Fruit fly (Drosophila melanogaster) whole organism, adult: ENCODE measurements around the gene CG15544.

Experiments
- CG11617 ChIP-seq: fragments of 200-800 bp; sonication (Bioruptor generic); optimal IDR thresholded peaks from 2 replicates; lab custom pipeline; 2017; ENCODE audit warnings: mild to moderate bottlenecking, missing biosample characterization, missing genetic modification reagents, missing genetic modification characterization
- CG14711 ChIP-seq: fragments of 200-800 bp; sonication (Bioruptor generic); optimal IDR thresholded peaks from 2 replicates; lab custom pipeline; 2018; ENCODE audit warnings: missing biosample characterization, mild to moderate bottlenecking, missing genetic modification characterization, moderate library complexity
- CG7101 ChIP-seq: fragments of 200-800 bp; sonication (Bioruptor generic); optimal IDR thresholded peaks from 2 replicates; lab custom pipeline; 2018; ENCODE audit warnings: missing biosample characterization, mild to moderate bottlenecking, missing genetic modification characterization, moderate library complexity
- Hr96 ChIP-seq: fragments of 200-800 bp; sonication (Bioruptor generic); optimal IDR thresholded peaks from 2 replicates; lab custom pipeline; 2016; ENCODE audit warnings: missing biosample characterization, missing genetic modification characterization
- Mnt ChIP-seq: fragments of 200-800 bp; sonication (Bioruptor generic); optimal IDR thresholded peaks from 2 replicates; lab custom pipeline; 2016; ENCODE audit warnings: missing biosample characterization, mild to moderate bottlenecking, missing genetic modification characterization
- bab1 ChIP-seq: fragments of 200-800 bp; sonication (Bioruptor generic); optimal IDR thresholded peaks from 3 replicates; lab custom pipeline; 2019; ENCODE audit warnings: missing biosample characterization, mild to moderate bottlenecking, missing genetic modification characterization, moderate library complexity
- cic ChIP-seq: fragments of 200-800 bp; sonication (Bioruptor generic); optimal IDR thresholded peaks from 2 replicates; lab custom pipeline; 2017; ENCODE audit warnings: missing biosample characterization, mild to moderate bottlenecking, missing genetic modification characterization, moderate library complexity
- cnc ChIP-seq, 2 experiments: fragments of >200 bp; optimal IDR thresholded peaks; 2 replicates each; lab custom pipeline; 2017
- kay ChIP-seq: fragments of 200-800 bp; sonication (Bioruptor generic); peaks from one replicate; lab custom pipeline; 2016; ENCODE audit warnings: missing biosample characterization, missing genetic modification characterization, borderline replicate concordance
- tj ChIP-seq: fragments of 200-800 bp; sonication (Bioruptor generic); optimal IDR thresholded peaks from 3 replicates; lab custom pipeline; 2017; ENCODE audit warnings: missing biosample characterization, mild to moderate bottlenecking, missing genetic modification characterization, moderate library complexity

DNA sequence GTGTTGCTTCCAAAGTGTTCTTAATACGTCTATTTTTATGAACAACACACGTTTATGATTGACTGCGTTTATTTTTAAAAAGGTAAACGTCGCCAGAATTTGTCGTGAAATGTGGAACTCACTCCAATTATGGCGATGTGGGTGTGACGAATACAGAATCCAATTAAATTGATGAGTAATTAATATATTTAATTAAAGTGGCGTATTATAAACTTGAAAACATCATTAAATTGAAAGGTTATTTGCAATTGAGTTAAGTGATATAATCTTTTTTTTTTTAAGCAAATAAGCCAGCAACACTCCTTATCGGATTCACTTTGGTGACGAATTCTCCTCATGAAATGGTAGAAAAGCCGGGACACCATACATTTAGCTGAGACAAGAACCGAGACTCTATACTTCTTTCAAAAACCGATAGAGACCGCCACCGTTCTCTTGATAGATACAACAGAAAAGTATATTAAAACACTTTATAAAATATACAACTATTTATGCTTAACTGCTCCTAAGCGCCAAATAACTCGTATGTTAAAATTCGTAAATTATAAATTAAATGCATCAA, 42.8 kb downstream of the CG15544 start:
- TF ChIP-seq Mnt (no peak), cnc (optimal IDR thresholded peaks at IDR 0.05; lab: Kevin White, UChicago) (no peak), kay (no peak), CG11617 (GFP tag; lab: Kevin White, UChicago) (no peak), CG14711 (tag; lab: Kevin White, UChicago) (no peak), tj (GFP tag; lab: Kevin White, UChicago) (no peak), cic (GFP tag; lab: Kevin White, UChicago) (no peak), Hr96 (GFP tag; lab: Kevin White, UChicago) (no peak), bab1 (GFP tag; lab: Kevin White, UChicago) (no peak), CG7101 (tag; lab: Kevin White, UChicago) (no peak)
